Worm (Caenorhabditis elegans) whole organism, L4/young adult: Measurements from ENCODE around the gene F57B7.2.

Experiments
- W03F9.2 ChIP-seq: fragments of 150-350 bp; optimal IDR thresholded peaks from 2 replicates; lab custom pipeline; 2014; ENCODE audit warnings: missing biosample characterization, missing genetic modification characterization
- dao-5 ChIP-seq: sonication (generic microtip); optimal IDR thresholded peaks from 2 replicates; lab custom pipeline; 2016; ENCODE audit warnings: missing genotype, missing genetic modification characterization, moderate library complexity, missing compliant biosample characterization

ce11 chrV:11439202-11439601 is 4.2 kb downstream of the F57B7.2 start:
- no peak for TF ChIP-seq W03F9.2
- no peak for TF ChIP-seq dao-5 (tag; lab: Kevin White, UChicago)
